Worm (Caenorhabditis elegans): ENCODE measurements around the gene ucr-1.
A peak's percentile ranks its signal among the peaks of the same experiment; 100 is the strongest.

ucr-1 gene

ce11 chrIII:5591668-5592149 is at the start of gene ucr-1, which contains the start of gene ddx-15:
Gene ucr-1 (plus strand): TSS chrIII:5592135.
Gene ddx-15 (minus strand): TSS chrIII:5591718.
- no peak for TF ChIP-seq cog-1 (tag; optimal IDR thresholded peaks at IDR 0.05)
- TF ChIP-seq T22C8.4 (GFP tag; IDR thresholded peaks at IDR 0.05) = no peak
- TF ChIP-seq ref-1 (GFP tag; conservative IDR thresholded peaks at IDR 0.05) = no peak
- no peak for TF ChIP-seq flt-1 (GFP tag; IDR thresholded peaks at IDR 0.05)
- TF ChIP-seq tab-1 (GFP tag; IDR thresholded peaks at IDR 0.05) = no peak
- TF ChIP-seq ztf-23 (GFP tag; IDR thresholded peaks at IDR 0.05) = 0 out of 2 replicates have a peak, but pooled peaks have one; percentile 39

ce11 chrIII:5543050-5543449 is 48.9 kb upstream of the ucr-1 start, which contains the start of gene D1044.6:
Gene D1044.6 (minus strand): TSS chrIII:5543177.
- TF ChIP-seq flt-1 (GFP tag; IDR thresholded peaks at IDR 0.05) = no peak
- TF ChIP-seq ztf-23 (GFP tag; IDR thresholded peaks at IDR 0.05) = no peak
- no peak for TF ChIP-seq cog-1 (tag; optimal IDR thresholded peaks at IDR 0.05)
- TF ChIP-seq klf-2 (GFP tag; conservative IDR thresholded peaks at IDR 0.05) = no peak
- no peak for TF ChIP-seq med-1 (GFP tag; optimal IDR thresholded peaks at IDR 0.05; ENCODE audit: insufficient read depth)
- TF ChIP-seq tab-1 (GFP tag; IDR thresholded peaks at IDR 0.05) = no peak
- no peak for TF ChIP-seq T22C8.4 (GFP tag; IDR thresholded peaks at IDR 0.05)
- TF ChIP-seq ztf-29 (GFP tag; IDR thresholded peaks at IDR 0.05) = no peak
- no peak for TF ChIP-seq ref-1 (GFP tag; conservative IDR thresholded peaks at IDR 0.05)

- TF ChIP-seq ref-1 (GFP tag; conservative IDR thresholded peaks at IDR 0.05) (no peak), cog-1 (tag; optimal IDR thresholded peaks at IDR 0.05) (no peak), tab-1 (GFP tag; IDR thresholded peaks at IDR 0.05) (no peak), T22C8.4 (GFP tag; IDR thresholded peaks at IDR 0.05) (no peak), med-1 (GFP tag; optimal IDR thresholded peaks at IDR 0.05; ENCODE audit: insufficient read depth) (no peak), klf-2 (GFP tag; conservative IDR thresholded peaks at IDR 0.05) (no peak), ztf-29 (GFP tag; IDR thresholded peaks at IDR 0.05) (no peak), ztf-23 (GFP tag; IDR thresholded peaks at IDR 0.05) (no peak), flt-1 (GFP tag; IDR thresholded peaks at IDR 0.05) (no peak)
These were observed 48.1 kb upstream of the ucr-1 start, which contains the start of gene D1044.1 for ce11 chrIII:5543727-5544345. Gene D1044.1 (plus strand): TSS chrIII:5544295.

ce11 chrIII:5546309-5546708 is 45.6 kb upstream of the ucr-1 start:
- TF ChIP-seq ztf-29 (GFP tag; IDR thresholded peaks at IDR 0.05) (no peak), cog-1 (tag; optimal IDR thresholded peaks at IDR 0.05) (no peak), ztf-23 (GFP tag; IDR thresholded peaks at IDR 0.05) (no peak), klf-2 (GFP tag; conservative IDR thresholded peaks at IDR 0.05) (no peak), T22C8.4 (GFP tag; IDR thresholded peaks at IDR 0.05) (no peak), flt-1 (GFP tag; IDR thresholded peaks at IDR 0.05) (no peak), tab-1 (GFP tag; IDR thresholded peaks at IDR 0.05) (no peak), med-1 (GFP tag; optimal IDR thresholded peaks at IDR 0.05; ENCODE audit: insufficient read depth) (no peak), ref-1 (GFP tag; conservative IDR thresholded peaks at IDR 0.05) (no peak)

DNA sequence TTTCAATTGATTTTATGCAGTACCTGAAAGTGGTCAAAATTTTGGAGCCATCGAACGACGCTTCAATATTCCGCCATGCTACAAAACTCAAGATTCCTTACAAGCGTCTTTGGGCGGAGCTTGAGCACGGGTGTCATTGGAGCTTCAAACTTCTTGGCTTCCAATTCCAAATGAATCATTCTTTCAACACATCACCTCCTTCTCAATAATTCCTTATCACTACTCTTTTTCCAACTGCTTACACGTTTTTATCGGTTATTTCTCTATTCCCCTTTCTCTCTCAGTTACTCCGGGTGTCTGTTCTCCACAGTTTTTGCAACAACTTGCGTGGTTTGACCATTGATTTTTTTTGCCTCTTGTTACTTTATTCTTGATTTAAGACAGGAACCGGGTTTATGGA is 45.2 kb upstream of the ucr-1 start, which contains the start of gene F09F7.5:
F09F7.5 (plus strand) TSS at position 258 of the 400 bp plus-strand sequence.
- TF ChIP-seq klf-2 (GFP tag; conservative IDR thresholded peaks at IDR 0.05) (no peak), ref-1 (GFP tag; conservative IDR thresholded peaks at IDR 0.05) (no peak)

DNA sequence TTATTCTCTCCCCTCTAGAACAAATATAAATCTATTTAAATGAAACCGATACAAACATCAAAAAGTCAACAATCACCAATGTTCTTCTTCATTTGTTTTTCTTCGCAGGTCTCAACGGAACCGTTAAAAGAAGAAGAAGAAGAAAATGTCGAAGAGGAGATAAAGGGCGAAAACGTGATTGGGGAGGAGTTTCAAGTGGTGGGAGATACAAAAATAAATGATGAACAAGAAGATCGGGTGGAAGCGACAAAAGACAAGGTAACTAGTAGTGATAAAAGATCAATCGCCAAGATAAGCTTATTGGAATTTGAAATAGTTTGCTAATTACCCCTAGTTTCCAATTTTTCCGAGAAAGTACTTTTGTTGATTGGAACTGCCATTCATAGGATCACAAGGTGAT is 41.7 kb upstream of the ucr-1 start:
- TF ChIP-seq T22C8.4 (GFP tag; IDR thresholded peaks at IDR 0.05) (no peak), ref-1 (GFP tag; conservative IDR thresholded peaks at IDR 0.05) (no peak), ztf-23 (GFP tag; IDR thresholded peaks at IDR 0.05) (no peak), med-1 (GFP tag; optimal IDR thresholded peaks at IDR 0.05; ENCODE audit: insufficient read depth) (no peak), flt-1 (GFP tag; IDR thresholded peaks at IDR 0.05) (no peak), cog-1 (tag; optimal IDR thresholded peaks at IDR 0.05) (no peak), klf-2 (GFP tag; conservative IDR thresholded peaks at IDR 0.05) (no peak), ztf-29 (GFP tag; IDR thresholded peaks at IDR 0.05) (no peak), tab-1 (GFP tag; IDR thresholded peaks at IDR 0.05) (no peak)

ce11 chrIII:5550844-5551243 is 41.1 kb upstream of the ucr-1 start:
- TF ChIP-seq med-1 (GFP tag; optimal IDR thresholded peaks at IDR 0.05; ENCODE audit: insufficient read depth) (no peak), klf-2 (GFP tag; conservative IDR thresholded peaks at IDR 0.05) (no peak), ztf-23 (GFP tag; IDR thresholded peaks at IDR 0.05) (no peak), ref-1 (GFP tag; conservative IDR thresholded peaks at IDR 0.05) (no peak), tab-1 (GFP tag; IDR thresholded peaks at IDR 0.05) (no peak), cog-1 (tag; optimal IDR thresholded peaks at IDR 0.05) (no peak), flt-1 (GFP tag; IDR thresholded peaks at IDR 0.05) (no peak), T22C8.4 (GFP tag; IDR thresholded peaks at IDR 0.05) (no peak), ztf-29 (GFP tag; IDR thresholded peaks at IDR 0.05) (no peak)

DNA sequence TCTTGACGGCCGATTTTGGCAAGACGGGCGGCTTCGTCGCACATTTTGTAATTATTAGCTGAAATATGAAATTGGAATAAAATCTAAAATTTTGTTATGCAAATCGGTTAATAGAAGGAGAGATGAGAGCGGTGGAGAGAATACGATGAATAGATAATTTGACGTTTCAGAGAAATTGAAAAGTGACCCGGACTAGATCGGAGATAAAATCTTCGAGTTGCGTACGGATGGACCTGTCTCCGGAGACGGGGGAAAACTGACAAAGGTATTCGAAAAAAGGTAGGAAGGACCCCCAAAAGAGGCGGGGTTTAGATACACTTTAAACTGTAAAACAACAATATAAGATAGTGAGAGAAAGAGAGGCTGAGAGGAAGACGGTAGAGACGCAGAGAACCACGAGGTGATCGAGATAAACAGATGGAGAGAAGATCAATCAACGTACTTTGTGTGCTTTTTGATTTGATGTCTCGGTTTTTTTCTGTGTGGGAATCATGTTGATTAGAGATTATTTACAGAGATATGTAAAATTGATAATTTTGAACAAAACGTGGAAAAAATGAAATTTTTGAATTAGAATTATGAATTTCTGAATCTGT is 39.8 kb upstream of the ucr-1 start, which contains the start of gene F09F7.6:
F09F7.6 (minus strand) TSS at position 64 of the 596 bp plus-strand sequence.
- TF ChIP-seq T22C8.4 (GFP tag; IDR thresholded peaks at IDR 0.05) (no peak), med-1 (GFP tag; optimal IDR thresholded peaks at IDR 0.05; ENCODE audit: insufficient read depth) (no peak), cog-1 (tag; optimal IDR thresholded peaks at IDR 0.05) (no peak), flt-1 (GFP tag; IDR thresholded peaks at IDR 0.05) (0 out of 2 replicates have a peak, but pooled peaks have one; percentile 31)

ce11 chrIII:5553098-5553497 is 38.8 kb upstream of the ucr-1 start:
- TF ChIP-seq tab-1 (GFP tag; IDR thresholded peaks at IDR 0.05) (no peak), ztf-23 (GFP tag; IDR thresholded peaks at IDR 0.05) (no peak), ztf-29 (GFP tag; IDR thresholded peaks at IDR 0.05) (no peak), T22C8.4 (GFP tag; IDR thresholded peaks at IDR 0.05) (no peak), cog-1 (tag; optimal IDR thresholded peaks at IDR 0.05) (no peak), ref-1 (GFP tag; conservative IDR thresholded peaks at IDR 0.05) (no peak), klf-2 (GFP tag; conservative IDR thresholded peaks at IDR 0.05) (no peak), med-1 (GFP tag; optimal IDR thresholded peaks at IDR 0.05; ENCODE audit: insufficient read depth) (no peak), flt-1 (GFP tag; IDR thresholded peaks at IDR 0.05) (no peak)
